Worm (Caenorhabditis elegans): ENCODE data around the gene hrpf-2.

The hrpf-2 gene

ce11 chrIV:6325772-6326171, 50.6 kb downstream of the hrpf-2 start:
- no peak for TF ChIP-seq pag-3 (tag; optimal IDR thresholded peaks at IDR 0.05; ENCODE audit: borderline replicate concordance)
- no peak for TF ChIP-seq dmd-4 (tag; optimal IDR thresholded peaks at IDR 0.05; ENCODE audit: borderline replicate concordance)
- no peak for TF ChIP-seq npax-4 (tag; optimal IDR thresholded peaks at IDR 0.05)
- no peak for TF ChIP-seq ceh-31 (tag; optimal IDR thresholded peaks at IDR 0.05)
- TF ChIP-seq T23F11.4 (GFP tag; optimal IDR thresholded peaks at IDR 0.05), result no peak
- no peak for TF ChIP-seq hlh-6 (tag; optimal IDR thresholded peaks at IDR 0.05)
- TF ChIP-seq ztf-16 (tag; optimal IDR thresholded peaks at IDR 0.05), result no peak
- TF ChIP-seq elt-2 (tag; optimal IDR thresholded peaks at IDR 0.05), result no peak
- TF ChIP-seq tbx-2 (tag; optimal IDR thresholded peaks at IDR 0.05), result no peak
- no peak for TF ChIP-seq nfya-1 (tag; optimal IDR thresholded peaks at IDR 0.05)
- TF ChIP-seq unc-42 (tag; optimal IDR thresholded peaks at IDR 0.05), result no peak
- no peak for TF ChIP-seq syd-9 (tag; optimal IDR thresholded peaks at IDR 0.05)
- TF ChIP-seq nhr-11 (tag; optimal IDR thresholded peaks at IDR 0.05), result no peak

- TF ChIP-seq ceh-31 (tag; optimal IDR thresholded peaks at IDR 0.05), result peak; percentile 90
- peak; percentile 80 for TF ChIP-seq ref-2 (tag; optimal IDR thresholded peaks at IDR 0.05)
- TF ChIP-seq rnt-1 (tag; optimal IDR thresholded peaks at IDR 0.05), result peak; percentile 81
- TF ChIP-seq hlh-6 (tag; optimal IDR thresholded peaks at IDR 0.05), result peak; percentile 33
- no peak for TF ChIP-seq T23F11.4 (GFP tag; optimal IDR thresholded peaks at IDR 0.05)
- peak; percentile 60 for TF ChIP-seq hlh-30 (tag; optimal IDR thresholded peaks at IDR 0.05; ENCODE audit: insufficient read depth)
- no peak for TF ChIP-seq zip-5 (tag; optimal IDR thresholded peaks at IDR 0.05)
- TF ChIP-seq eyg-1 (tag; optimal IDR thresholded peaks at IDR 0.05), result no peak
- peak; percentile 16 for TF ChIP-seq ceh-30 (tag; optimal IDR thresholded peaks at IDR 0.05)
- TF ChIP-seq dmd-4 (tag; optimal IDR thresholded peaks at IDR 0.05; ENCODE audit: borderline replicate concordance), result no peak
- TF ChIP-seq mec-3 (tag; optimal IDR thresholded peaks at IDR 0.05; ENCODE audit: borderline replicate concordance), result no peak
- no peak for TF ChIP-seq pag-3 (tag; optimal IDR thresholded peaks at IDR 0.05; ENCODE audit: borderline replicate concordance)
- peak; percentile 71 for TF ChIP-seq ceh-34 (tag; optimal IDR thresholded peaks at IDR 0.05)
- TF ChIP-seq elt-4 (tag; optimal IDR thresholded peaks at IDR 0.05), result no peak
- TF ChIP-seq ahr-1 (tag; optimal IDR thresholded peaks at IDR 0.05), result no peak
- TF ChIP-seq gmeb-2 (tag; optimal IDR thresholded peaks at IDR 0.05), result peak; percentile 44
- TF ChIP-seq pqm-1 (tag; optimal IDR thresholded peaks at IDR 0.05), result no peak
- TF ChIP-seq odd-2 (tag; optimal IDR thresholded peaks at IDR 0.05), result no peak
- no peak for TF ChIP-seq sox-2 (GFP tag; IDR thresholded peaks at IDR 0.05)
- no peak for TF ChIP-seq ceh-9 (tag; optimal IDR thresholded peaks at IDR 0.05)
- TF ChIP-seq ets-4 (tag; optimal IDR thresholded peaks at IDR 0.05), result peak; percentile 54
- peak; percentile 80 for TF ChIP-seq madf-2 (tag; optimal IDR thresholded peaks at IDR 0.05)
- TF ChIP-seq nhr-232 (tag; optimal IDR thresholded peaks at IDR 0.05), result no peak
- TF ChIP-seq tbx-7 (tag; optimal IDR thresholded peaks at IDR 0.05), result no peak
- TF ChIP-seq pax-1 (tag; optimal IDR thresholded peaks at IDR 0.05), result peak; percentile 57
- peak; percentile 20 for TF ChIP-seq npax-4 (tag; optimal IDR thresholded peaks at IDR 0.05)
- no peak for TF ChIP-seq pha-4 (tag; optimal IDR thresholded peaks at IDR 0.05)
- peak; percentile 52 for TF ChIP-seq che-1 (tag; optimal IDR thresholded peaks at IDR 0.05)
- no peak for TF ChIP-seq lin-11 (tag; optimal IDR thresholded peaks at IDR 0.05)
- TF ChIP-seq nfya-1 (tag; optimal IDR thresholded peaks at IDR 0.05), result peak; percentile 91
- no peak for TF ChIP-seq unc-3 (GFP tag; conservative IDR thresholded peaks at IDR 0.05)
- no peak for TF ChIP-seq unc-3 (tag; optimal IDR thresholded peaks at IDR 0.05)
- no peak for TF ChIP-seq ceh-24 (tag; optimal IDR thresholded peaks at IDR 0.05)
- TF ChIP-seq F13H6.1 (tag; optimal IDR thresholded peaks at IDR 0.05), result peak; percentile 44
- TF ChIP-seq ceh-18 (tag; optimal IDR thresholded peaks at IDR 0.05), result peak; percentile 87
- TF ChIP-seq ceh-48 (tag; optimal IDR thresholded peaks at IDR 0.05), result peak; percentile 54
- TF ChIP-seq ceh-45 (GFP tag; IDR thresholded peaks at IDR 0.05), result no peak
- TF ChIP-seq hlh-15 (tag; optimal IDR thresholded peaks at IDR 0.05), result no peak
- peak; percentile 83 for TF ChIP-seq tbx-2 (tag; optimal IDR thresholded peaks at IDR 0.05)
- TF ChIP-seq syd-9 (tag; optimal IDR thresholded peaks at IDR 0.05), result peak; percentile 24
- TF ChIP-seq Y22D7AL.16 (tag; optimal IDR thresholded peaks at IDR 0.05), result no peak
- TF ChIP-seq unc-42 (tag; optimal IDR thresholded peaks at IDR 0.05), result peak; percentile 81
- no peak for TF ChIP-seq K02D7.2 (tag; optimal IDR thresholded peaks at IDR 0.05)
- TF ChIP-seq unc-55 (GFP tag; optimal IDR thresholded peaks at IDR 0.05), result peak; percentile 34
- TF ChIP-seq ceh-2 (tag; optimal IDR thresholded peaks at IDR 0.05), result peak; percentile 55
- no peak for TF ChIP-seq ttx-3 (tag; optimal IDR thresholded peaks at IDR 0.05)
- TF ChIP-seq ceh-14 (tag; optimal IDR thresholded peaks at IDR 0.05), result no peak
Measured at ce11 chrIV:6323654-6324224, 52.6 kb downstream of the hrpf-2 start, which contains the start of gene sqd-1. Gene sqd-1 (plus strand): TSS chrIV:6324174.
